Fruit fly (Drosophila melanogaster) ovary, adult (tissue): Measurements from ENCODE around the gene MED19.
A peak's percentile ranks its signal among the peaks of the same experiment; 100 is the strongest.

Experiments used
- CG17801 ChIP-seq: fragments of 200-800 bp; optimal IDR thresholded peaks from 2 replicates; lab custom pipeline; 2019; ENCODE audit warnings: missing biosample characterization, mild to moderate bottlenecking, missing genetic modification characterization, moderate library complexity; ENCODE audit not compliant: partially characterized antibody

MED19 gene

DNA sequence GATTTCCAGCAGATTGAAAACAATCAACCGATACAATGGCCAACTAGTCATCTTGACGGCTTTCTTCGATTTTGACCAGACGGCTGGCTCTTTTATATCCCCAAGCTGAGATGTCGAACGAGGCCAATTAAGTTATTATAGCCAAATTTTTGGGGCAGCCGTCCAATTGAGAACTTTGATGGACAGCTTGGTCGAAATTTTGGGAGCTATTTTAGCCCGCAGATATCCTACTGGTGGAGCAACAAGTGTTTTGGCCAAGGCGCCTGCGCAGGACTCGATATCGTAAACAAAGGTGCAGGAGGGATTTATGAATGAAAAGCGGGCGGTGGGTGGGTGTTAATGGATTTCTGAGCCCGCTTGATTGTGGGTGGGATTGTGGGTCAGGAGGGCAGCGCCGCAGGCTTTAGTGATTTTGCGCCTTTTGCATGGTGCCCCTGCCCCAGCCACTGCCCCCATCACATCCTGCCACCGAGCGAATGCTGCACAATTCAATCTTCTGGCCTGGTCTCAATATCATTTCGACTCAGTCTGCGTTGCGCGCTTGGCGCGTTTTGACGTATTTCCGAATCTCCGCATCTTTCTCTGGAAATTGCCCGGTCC is 23.4 kb downstream of the MED19 start, which contains the start of the genes Ir75c and Grd:
Ir75c (minus strand) TSS at position 51 of the 600 bp plus-strand sequence.
Grd (plus strand) TSS at position 550 of the 600 bp plus-strand sequence.
- TF ChIP-seq CG17801 (GFP tag; lab: Kevin White, UChicago): no peak

DNA sequence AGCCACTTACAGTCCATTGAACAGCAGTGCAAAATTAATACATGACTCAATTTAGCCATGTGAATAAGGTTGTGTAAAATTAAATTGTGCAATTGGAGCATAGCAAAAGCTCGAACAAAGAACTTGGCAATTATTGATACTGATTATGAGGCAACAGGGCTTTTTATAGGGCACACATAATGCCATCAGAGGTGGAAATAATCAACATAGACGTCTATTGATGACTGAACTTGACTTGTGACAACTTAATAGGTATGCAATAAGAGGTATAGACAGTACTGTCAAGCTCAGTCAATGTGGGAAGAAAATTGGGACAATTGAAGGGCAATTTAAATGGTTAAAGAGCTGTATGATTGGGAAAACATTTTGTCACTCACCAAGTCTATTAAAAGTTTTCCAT is 26.2 kb downstream of the MED19 start, which contains the start of gene Ir75b:
Ir75b (minus strand) TSS at position 101 of the 400 bp plus-strand sequence.
- TF ChIP-seq CG17801 (GFP tag; lab: Kevin White, UChicago): no peak

DNA sequence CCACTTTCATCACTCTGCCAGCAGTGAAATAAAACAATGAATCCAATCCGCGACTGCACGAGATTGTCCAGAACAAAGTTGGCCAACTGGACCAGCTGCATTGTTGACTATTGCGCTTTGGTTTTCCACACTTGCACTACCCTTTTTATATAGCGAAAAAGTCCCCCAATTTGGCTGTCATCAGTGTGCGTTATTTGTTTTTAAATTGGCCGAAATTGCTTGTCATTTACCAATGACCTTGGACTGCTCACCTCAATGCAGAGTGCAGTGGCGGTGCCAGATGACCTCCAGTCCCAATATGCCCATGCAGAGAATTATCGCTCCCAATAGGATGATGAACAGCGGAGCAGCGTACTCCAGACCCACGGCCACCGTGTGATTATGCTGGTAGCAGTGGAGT is 28.5 kb downstream of the MED19 start, which contains the start of gene Ir75a:
Ir75a (minus strand) TSS at position 101 of the 400 bp plus-strand sequence.
- no peak for TF ChIP-seq CG17801 (GFP tag; lab: Kevin White, UChicago)

DNA sequence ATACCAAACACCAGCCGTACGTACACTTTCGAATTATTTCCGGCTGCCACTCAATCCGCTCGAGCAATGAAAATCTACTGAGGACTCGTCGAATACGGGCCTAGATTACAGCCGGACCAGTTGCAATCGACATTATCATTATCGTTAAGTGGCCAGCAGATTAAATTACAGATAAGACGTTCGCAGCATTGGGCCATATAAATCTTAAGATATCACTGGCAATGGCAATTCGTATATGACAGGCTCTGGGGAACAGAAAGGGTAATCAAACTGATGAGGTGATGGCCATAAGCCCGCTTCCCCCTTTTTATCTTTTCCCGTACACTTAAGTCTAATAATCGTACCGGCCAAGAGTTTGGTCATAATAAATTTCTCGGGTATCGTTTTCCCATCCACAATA is 32.3 kb downstream of the MED19 start, which contains the start of gene Cln3:
Cln3 (minus strand) TSS at position 84 of the 400 bp plus-strand sequence.
- peak; percentile 50 for TF ChIP-seq CG17801 (GFP tag; lab: Kevin White, UChicago)

DNA sequence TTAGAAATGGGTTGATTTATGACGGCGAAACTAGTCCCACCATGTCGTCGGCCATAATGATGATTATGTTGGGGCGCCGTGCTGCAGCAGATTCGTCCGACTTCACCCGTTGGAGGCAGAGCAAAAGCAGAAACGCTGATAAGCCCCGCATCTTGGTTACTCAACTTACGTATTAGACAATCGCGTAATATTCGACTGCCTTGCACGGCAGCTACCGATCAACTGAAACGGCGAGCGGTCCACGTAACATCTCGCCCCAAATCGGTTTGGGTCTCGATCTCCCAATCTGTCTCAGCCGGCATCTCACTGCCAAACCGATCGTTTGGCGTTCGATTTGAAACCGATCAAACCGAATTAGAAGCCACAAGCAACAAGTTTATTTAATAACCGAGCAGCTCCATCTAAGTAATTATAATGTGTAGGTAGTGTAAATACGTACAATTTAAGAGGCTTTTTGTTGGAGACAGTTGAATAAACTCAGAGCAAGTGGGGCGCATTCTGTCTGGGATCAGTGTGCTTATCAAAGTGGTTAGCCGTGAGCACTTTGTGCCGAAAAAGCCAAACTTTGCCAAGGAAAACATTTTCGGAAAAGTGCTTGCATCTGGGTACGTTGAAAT is 37.6 kb downstream of the MED19 start, which contains the start of gene CG32191:
CG32191 (minus strand) TSS at position 550 of the 617 bp plus-strand sequence.
- TF ChIP-seq CG17801 (GFP tag; lab: Kevin White, UChicago): no peak

DNA sequence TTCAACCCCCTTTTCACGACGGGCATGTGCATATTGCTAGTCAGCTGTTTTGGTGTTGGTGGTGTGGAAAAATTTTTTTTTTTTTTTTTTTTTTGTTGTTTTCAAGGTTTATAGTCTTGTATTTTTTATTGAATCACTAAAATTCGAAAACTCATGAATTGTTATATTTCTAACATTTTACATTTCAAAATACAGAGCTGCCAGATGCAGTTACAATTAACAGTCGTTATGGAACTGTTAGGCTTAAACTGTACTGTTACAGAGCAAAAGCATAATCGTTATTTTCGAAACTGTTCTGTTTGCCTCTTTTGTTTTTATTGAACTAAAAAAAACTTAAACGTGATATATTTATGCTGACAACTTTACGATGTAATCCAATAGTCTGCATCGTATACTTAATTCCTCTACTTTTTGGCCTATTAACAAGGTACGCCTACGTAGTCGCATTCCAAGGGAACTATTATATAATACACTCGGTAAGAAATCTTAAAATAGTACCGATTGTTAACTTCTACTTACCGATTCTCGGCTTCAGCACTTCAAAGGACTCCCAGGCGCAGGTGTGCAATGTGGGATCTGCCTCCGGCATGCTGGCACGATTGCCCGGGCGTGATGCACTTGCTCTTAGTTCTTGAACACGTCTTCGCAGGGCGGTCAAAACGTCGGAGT is 39.8 kb downstream of the MED19 start, which contains the start of gene CG32187:
CG32187 (minus strand) TSS at position 9 of the 669 bp plus-strand sequence.
- TF ChIP-seq CG17801 (GFP tag; lab: Kevin White, UChicago): no peak

DNA sequence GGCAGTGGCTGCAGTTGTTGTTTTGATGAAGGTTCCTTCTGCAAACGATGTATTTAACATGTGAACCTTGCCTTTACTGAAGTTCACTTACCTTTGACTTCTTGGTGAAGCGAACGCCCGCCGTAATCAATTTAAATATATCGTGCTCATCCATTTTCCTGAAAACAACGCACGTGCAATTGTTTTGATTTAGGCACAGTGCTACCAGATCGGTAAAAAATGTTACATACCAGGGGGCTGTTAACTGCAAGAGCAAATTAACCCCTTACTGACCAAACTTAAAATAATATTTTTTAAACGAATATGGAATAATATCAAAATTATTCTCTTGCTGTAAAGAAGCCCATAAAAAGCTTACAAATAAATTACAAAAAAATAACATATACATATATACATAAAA is 41.8 kb downstream of the MED19 start, which contains the start of gene ais:
ais (minus strand) TSS at position 205 of the 400 bp plus-strand sequence.
- peak; percentile 30 for TF ChIP-seq CG17801 (GFP tag; lab: Kevin White, UChicago)

DNA sequence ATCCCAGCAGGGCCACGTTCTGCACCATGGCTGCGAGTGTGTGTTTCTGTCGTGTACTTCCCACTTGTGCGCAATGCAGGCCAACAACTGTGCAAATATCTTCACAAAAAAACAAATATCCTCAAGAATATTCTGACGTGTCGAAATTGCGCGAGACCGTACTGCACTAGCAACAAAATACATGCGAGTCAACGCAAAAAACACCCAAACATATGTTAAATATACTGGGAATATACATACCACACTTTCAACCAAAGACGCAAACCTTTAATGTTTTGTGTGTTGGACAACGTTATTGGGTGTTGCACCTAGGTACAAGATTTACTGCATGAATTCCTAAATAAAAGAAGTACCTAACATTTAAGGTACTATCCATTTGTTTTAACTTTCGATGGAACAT is 44.2 kb downstream of the MED19 start, which contains the start of gene NUCB1:
NUCB1 (minus strand) TSS at position 173 of the 400 bp plus-strand sequence.
- TF ChIP-seq CG17801 (GFP tag; lab: Kevin White, UChicago): peak; percentile 51

DNA sequence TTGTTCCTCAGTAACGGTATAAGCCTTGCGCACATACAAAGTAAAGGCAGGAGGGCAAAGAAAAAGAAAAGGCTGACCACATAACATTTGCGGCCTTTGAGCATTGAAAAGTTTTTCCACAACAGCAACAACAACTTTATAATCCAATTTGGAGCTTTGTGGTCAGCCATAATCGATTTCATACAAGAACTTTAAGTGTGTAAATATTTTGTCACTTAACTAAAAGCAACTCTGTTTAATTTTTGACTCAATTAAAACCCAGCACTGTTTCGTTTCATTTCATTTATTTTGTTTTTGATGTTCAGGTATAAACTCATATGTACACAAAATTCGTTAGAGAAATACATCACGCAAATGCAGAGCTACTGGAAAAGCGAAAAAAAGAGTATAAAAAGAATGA is 48.8 kb downstream of the MED19 start, which contains the start of gene CG42816:
CG42816 (minus strand) TSS at position 101 of the 400 bp plus-strand sequence.
- TF ChIP-seq CG17801 (GFP tag; lab: Kevin White, UChicago): no peak
